Fruit fly (Drosophila melanogaster) S2 (cell line): ENCODE measurements around the gene CG10561.

Experiments
- CG8478 ChIP-seq: fragments of >200 bp; optimal IDR thresholded peaks from 2 replicates; lab custom pipeline; 2018
- CTCF ChIP-seq, 2 experiments: fragments of >200 bp; optimal IDR thresholded peaks; 2 replicates each; lab custom pipeline; 2018

Gene CG10561

DNA sequence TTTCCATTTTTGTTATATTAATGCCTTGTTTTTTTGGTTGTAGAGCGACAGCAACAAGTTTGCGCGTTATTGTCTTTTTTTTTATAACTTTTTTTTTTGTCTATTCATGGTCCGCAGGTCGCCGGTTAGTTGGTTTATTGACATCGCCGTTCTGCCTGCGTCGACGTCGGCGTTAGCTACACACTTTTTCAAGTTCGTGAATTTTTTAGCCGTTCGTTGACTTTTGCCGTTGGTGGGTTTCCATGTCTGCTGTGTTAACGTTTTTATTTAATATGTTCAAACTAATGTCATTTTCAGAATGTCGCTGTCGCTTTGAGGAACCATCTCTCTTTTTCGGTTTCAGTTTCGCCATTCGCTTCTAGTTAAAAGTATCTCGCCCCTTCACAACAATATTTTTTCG lies 32.4 kb downstream of the CG10561 start:
- no peak for TF ChIP-seq CG8478 (lab: Kevin White, UChicago)

DNA sequence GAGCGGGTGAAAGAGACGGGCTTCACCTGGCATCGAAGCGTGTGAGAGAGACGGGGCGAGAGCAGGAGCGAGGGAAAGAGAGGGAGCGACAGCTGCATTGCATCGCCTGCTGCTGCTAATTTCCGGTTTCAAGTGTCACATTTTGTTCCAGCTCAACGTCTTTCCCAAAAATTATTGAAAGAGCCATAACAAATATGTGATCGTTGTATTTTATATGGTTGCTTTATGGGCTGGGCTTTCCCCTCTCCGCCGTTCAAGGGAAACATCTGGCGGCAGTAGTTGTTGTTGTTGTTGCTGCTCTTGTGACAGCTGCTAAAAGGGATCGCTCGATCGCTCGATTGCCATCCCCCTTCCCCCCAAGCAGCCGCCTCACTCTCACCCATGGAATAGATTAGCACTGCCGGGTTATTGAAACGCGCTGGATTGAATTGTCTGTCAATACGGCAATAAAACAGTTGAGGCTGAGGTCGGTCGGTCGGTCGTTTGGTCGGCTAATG lies 40.7 kb downstream of the CG10561 start:
- no peak for TF ChIP-seq CTCF (optimal IDR thresholded peaks at IDR 0.05; lab: Kevin White, UChicago)
- TF ChIP-seq CG8478 (lab: Kevin White, UChicago) = no peak

DNA sequence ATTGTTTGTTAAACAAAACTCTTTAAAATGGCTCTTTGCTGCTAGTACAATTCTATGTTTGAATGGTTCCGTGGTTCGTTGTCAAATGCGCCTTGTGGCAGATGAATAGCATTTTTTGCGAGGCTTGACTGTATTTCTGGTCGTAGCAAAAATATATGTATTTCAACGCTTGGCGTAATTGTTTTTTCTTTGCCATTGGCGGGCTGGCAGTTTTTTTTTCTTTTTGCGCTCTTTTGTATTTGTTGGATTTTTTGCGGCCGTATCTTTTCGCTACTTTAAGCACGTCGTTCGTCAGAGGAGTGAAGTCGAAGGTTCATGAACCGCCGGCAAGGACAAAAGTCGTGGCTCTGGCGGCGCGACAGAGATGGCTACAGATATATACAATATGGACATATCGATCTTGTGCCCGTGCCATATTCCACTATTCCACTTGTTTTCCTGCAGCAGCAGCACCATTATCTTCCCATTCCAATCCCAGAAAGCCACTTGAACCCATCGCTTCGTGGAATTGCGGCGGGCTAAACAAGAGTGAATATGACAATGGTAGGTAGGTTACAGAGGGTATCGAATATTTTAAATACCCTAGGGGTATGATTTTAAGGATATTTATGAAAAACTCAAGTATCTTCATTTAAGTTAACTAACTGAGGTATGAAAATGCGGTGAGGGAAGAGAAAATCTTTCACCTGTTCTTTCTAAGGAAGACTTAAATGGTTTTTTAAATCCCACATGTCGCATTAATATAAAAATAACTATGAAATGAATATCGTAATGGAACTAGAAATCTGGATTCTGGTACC lies 41.9 kb downstream of the CG10561 start:
- no peak for TF ChIP-seq CG8478 (lab: Kevin White, UChicago)
- TF ChIP-seq CTCF (optimal IDR thresholded peaks at IDR 0.05; lab: Kevin White, UChicago) = no peak

DNA sequence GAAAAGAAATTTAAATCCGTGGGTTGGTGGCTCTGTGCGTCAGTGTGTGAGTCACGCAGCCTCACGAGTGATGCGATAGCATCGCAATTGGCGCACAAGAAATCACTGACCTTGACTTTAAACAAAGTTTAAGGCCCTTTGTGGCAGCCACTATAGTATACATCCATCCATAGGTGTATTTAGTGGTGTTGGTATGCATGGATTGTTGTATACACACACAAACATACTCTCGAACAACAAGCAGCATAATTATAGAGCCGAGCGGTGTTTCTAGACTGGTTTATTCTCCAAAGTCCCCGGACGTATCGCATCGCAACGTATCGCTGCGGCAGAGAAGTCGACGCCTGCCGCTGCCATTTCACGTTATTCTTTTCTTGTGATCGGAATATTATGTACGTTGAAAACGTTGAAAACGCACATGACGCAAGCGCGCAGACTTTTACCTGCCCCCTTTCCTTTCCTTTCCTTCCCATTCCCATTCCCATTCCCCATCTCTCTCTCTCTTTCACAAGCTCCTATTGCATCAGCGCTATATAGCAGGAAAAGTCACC lies 42.6 kb downstream of the CG10561 start:
- TF ChIP-seq CTCF (optimal IDR thresholded peaks at IDR 0.05; lab: Kevin White, UChicago) = no peak
- no peak for TF ChIP-seq CG8478 (lab: Kevin White, UChicago)

DNA sequence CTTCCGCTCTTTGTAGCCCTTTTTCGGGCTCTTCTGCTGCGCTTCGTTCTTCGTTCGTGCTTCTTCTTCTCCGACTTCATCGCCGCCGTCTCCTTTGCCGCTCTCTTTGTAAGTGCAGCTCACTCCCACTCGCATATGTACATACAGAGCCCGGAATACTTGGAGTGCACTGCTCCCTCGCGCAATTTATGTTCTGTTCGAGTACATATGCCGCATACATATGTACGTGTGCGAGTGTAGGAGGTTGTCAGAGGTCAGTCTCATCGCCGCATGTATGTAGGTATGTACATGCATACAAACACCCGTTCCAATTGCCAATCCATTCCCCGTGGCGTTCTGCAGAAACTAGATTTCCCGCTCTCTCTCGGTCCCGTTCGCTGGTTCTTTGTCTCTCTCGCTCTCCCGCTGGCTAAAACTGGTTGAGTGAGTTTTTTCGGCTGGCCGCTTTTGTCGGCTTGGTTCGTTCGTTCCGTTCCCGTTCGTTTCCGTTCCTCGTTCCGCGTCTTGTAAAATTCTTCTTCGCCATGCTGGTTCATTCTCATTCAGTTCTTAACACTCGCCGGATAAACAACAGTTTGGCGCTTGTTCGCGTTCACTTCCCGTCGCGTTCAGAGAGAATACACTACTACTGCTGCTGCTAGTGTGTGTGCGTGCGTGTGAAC lies 43.9 kb downstream of the CG10561 start:
- TF ChIP-seq CTCF (optimal IDR thresholded peaks at IDR 0.05; lab: Kevin White, UChicago) (no peak), CG8478 (lab: Kevin White, UChicago) (no peak)

DNA sequence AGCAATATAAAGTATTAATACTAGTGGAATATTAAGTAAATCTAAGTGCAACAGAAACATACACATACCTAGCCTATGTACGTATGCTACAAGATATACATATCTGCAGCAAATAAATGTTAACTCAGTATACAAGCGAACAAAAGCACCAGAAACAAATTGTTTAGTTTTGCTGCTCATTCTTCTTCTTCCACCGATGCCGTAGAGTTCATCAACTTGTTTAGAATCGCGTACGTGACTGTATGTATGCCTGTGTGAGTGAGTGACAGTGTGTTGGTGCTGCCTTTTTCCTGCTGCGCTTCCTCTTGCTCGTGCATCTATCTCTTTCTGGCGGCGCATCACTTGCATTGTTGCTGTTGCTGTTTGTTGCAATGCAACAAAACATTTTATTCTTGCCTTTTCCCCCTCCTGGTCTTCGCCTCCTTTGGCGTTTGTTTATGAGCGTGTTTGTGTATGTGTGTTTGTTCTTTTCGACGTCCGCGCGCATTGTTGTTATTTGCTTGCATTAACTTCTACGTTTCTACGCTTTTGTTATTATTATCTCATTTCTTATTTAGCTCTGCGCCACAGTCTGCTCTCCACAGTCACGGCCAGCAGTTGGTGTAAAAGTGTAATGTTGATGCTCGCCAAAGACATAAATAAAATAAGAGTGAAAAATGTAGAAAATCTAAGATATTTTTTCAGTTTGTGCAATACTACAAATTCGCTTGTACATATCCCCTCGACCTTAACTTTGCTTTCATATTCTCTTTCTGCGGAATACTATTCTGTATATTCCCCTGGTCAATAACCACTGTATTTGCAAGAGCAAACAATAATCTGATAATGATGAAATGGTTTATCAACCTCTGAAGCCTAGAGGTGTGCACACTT lies 44.7 kb downstream of the CG10561 start:
- TF ChIP-seq CG8478 (lab: Kevin White, UChicago) = no peak
- no peak for TF ChIP-seq CTCF (optimal IDR thresholded peaks at IDR 0.05; lab: Kevin White, UChicago)

DNA sequence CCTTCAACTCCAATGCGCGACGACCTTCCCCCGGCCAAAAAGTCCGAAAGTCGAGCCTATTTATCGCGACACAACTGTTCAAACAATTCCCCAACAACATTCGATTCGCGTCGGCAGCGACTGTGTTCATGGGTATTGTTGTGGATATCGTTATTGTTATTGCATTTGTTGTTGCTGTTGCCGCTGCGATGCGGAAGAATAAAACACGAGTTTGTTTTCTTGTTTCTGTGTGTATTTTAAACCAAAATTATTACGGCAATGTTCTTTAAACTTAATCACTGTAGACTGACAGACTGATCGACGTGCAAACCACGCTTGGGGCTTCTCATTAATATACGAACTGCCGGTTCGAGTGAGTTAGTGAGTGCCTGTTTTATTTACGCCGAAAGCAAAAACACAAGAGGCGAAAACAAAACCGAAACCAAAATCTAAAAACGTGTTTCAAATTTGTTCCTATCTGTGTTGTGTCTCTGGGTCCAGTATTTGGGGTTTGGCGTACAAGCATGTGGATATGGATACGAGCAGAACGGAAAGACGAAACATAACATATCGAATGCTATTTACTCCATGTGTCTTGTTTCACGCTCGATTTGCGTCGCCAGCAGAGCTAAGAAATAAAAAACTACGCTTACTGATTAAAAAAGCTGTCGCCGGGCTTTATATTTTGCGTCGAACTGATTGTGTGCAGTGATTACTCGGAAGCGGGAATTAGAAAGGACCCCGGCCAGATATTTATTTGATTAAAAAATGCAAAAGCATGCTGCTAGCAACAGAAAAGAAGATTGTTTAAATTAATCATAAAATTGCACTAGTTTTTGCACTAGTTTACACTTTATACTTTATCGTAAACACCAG lies 45.6 kb downstream of the CG10561 start:
- TF ChIP-seq CTCF (optimal IDR thresholded peaks at IDR 0.05; lab: Kevin White, UChicago) (no peak), CG8478 (lab: Kevin White, UChicago) (no peak)

DNA sequence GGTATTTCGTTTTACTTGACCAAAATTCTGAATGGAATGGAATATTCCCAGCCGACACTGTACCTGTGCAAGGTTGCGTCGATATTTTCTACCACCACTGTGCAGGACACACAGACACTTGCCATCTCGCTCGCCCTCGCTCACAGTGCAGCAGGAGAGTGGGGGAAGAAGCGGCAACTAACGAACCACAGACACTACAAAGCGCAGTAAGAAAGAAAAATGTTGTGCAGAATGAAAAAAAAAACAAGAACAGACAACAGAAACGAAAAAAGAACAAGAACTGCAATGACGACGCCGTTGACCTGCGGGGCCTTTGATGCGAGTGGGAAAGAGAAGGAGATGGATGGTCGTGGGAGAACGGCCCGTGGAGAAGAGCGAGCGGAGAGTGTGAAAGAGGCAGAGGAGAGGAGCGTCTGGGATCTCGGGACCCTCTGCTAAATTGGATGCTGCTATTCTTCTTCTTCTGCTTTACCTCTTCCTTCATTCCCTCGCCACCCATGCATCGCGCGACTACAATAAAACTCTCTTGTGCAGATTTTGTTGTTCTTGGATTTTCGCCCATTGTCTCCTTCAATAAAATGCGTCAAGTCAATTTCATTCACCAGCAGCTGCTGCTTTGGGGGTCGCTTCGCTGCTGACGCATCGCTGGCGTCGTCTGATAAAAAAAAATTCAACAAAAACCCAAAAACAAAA lies 47.3 kb downstream of the CG10561 start:
- TF ChIP-seq CTCF (optimal IDR thresholded peaks at IDR 0.05; lab: Kevin White, UChicago) (no peak), CG8478 (lab: Kevin White, UChicago) (no peak)

DNA sequence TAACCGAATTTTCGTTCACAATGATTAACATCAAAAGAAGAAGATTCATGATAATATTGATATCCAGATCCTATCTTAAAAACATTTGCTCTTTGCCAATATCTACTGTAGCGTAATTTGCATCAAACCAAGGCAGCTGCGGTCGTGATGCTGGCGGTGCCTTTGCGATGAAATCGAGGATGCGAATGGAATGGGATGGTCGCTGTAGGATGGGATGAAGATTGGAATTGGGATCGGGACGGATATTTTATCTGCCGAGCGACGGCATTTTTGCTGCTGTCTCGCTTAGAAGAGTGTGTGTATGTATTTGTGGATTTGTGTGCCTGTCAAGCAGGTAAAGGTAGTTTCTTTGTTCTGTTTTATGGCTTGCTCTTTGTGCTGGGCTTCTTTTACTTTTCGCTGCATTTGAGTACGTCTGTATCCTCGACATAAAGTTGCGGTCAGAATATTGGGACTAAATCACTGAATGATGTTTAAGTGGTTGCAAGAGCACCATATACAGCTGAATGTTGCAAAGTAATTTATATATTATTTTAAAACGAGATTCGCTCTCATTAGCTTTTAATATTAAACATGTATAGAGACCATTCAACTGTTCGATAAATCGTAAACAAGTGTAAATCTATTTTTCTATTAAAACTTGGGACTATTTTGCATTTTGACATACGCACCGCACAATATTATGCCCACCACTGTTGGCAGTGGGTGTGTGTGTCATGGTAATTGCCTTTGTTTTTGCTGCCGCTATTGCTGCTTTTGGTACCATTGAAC lies 48.3 kb downstream of the CG10561 start:
- TF ChIP-seq CG8478 (lab: Kevin White, UChicago) = no peak
- TF ChIP-seq CTCF (optimal IDR thresholded peaks at IDR 0.05; lab: Kevin White, UChicago) = no peak

DNA sequence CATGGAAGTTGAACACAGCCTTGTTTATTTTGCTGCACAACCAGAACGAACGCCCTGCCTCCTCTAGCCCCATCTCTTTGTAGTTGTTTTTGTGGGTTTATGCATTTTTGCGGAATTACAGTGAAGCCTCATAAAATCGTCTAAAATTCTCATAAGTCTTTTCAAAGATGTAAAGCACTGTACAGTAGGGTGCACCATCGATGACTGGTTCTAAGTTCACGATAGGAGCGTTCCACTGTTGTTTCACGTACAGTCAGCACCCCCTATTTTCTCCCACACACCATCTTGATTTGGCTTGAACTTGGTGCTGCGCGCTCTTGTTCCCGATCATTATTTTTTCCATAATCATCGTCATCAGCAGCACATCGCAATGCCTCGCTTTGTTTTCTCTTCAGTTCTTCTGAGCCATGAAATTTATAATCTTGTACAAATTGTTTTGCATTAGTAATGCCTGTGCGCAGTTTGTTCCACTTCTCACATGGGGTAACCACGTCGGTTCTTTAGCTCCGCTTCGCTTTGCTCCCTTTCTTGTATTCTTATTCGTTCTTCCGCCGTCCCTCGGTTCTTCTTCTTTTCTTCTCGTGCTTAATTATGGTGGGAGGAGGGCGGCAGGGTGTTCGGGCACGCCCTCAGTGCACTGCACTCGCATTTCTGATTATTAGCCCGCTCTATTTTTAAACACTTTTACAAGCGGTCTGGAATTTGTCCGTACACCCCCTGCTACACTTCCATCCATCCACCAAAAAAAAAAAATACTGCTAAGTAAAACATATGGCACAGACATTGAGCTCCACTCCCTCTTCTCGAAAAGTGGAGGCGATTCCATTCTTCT lies 49.2 kb downstream of the CG10561 start:
- TF ChIP-seq CG8478 (lab: Kevin White, UChicago) = no peak
- TF ChIP-seq CTCF (optimal IDR thresholded peaks at IDR 0.05; lab: Kevin White, UChicago) = no peak

DNA sequence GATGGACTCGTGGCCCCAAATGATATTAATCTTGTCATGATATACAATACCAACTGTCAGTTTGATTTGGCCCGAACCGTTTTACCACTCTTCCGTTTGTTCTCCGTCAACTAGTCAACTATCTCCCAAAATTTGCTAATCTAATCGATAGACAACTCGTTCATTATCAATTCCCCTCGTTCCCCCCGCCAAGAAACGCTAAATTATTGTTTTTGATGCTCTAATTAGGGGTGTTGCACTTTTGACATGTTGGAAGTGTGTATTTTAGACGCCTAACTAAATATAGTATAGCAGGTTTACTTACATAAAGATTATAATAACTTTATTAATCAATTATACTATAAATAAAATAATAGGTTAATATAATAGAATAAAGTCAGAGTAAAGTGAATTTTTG lies 49.8 kb downstream of the CG10561 start:
- TF ChIP-seq CTCF (optimal IDR thresholded peaks at IDR 0.05; lab: Kevin White, UChicago) (no peak), CG8478 (lab: Kevin White, UChicago) (no peak)
